Worm (Caenorhabditis elegans) whole organism, L4/young adult: ENCODE measurements around the gene lgmn-1.

Experiments
- W03F9.2 ChIP-seq: fragments of 150-350 bp; optimal IDR thresholded peaks from 2 replicates; lab custom pipeline; 2014; ENCODE audit warnings: missing biosample characterization, missing genetic modification characterization
- dao-5 ChIP-seq: sonication (generic microtip); optimal IDR thresholded peaks from 2 replicates; lab custom pipeline; 2016; ENCODE audit warnings: missing genotype, missing genetic modification characterization, moderate library complexity, missing compliant biosample characterization

DNA sequence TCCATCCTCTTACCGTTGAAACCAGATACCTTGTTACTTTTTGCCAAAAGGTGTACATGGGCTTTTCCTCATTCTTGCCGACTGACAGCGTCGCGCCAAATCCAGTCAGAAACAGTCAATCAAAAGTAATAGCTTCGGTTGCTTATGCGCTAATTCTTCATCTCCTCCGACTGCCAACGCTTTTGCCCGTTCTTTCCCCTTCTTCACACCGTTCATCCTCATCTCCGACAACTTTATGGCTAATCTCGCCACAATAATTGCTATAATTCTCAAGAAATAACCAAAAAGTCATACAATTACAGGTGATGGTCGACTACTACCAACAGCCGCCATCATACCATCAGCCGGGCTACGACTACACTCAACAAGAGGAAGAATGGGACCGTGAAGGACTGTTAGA is 34.7 kb upstream of the lgmn-1 start, which contains the start of gene atn-1:
- no peak for TF ChIP-seq dao-5 (tag; lab: Kevin White, UChicago)
- no peak for TF ChIP-seq W03F9.2 (tag; lab: Kevin White, UChicago)
